Fruit fly (Drosophila melanogaster) Kc167 (cell line): ENCODE measurements around the gene Cep97.

Experiments used
- h ChIP-seq: fragments of >200 bp; optimal IDR thresholded peaks from 3 replicates; lab custom pipeline; 2018; ENCODE audit warnings: missing external identifiers
- psq ChIP-seq: fragments of >200 bp; optimal IDR thresholded peaks from 2 replicates; lab custom pipeline; 2017; ENCODE audit warnings: missing external identifiers

- no peak for TF ChIP-seq psq
- TF ChIP-seq h = no peak
Observed at dm6 chr2L:3877011-3877410, 9.5 kb downstream of the Cep97 start.
